Fruit fly (Drosophila melanogaster): ENCODE data around the gene CG13258.

DNA sequence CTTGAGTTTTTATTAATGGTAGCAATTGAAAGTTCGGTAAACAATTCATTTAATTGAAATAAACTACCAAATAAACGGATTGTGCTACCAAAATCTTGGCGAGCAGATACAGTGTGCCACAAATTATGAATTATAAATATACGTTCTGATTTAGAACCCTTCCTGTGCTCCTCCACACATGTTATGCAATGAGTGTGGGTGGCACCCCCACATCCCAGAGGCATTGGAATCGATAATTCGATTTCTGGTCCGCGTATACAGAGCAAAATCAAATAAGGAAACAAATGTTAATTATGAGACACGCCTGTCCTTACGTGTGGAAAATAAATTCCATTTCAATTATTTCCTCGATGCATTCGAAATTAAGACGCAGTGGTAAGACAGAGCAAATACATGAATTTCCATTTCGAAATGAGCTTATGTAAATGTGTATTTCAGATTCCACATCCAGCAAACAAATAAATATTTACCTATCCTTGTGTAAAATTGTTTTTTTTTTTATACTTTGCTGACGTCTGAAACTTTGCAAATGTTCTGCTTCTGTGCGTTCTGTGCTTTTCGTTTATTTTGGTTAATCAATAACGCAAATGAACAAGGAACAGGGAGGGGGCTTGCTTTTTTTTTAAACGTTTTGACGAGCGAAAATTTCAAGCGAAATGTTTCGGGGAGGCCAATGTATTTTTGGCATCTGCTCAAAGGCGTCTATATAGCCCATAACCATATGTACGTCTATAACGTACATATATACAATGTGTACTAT lies 29.2 kb upstream of the CG13258 start:
- TF ChIP-seq psq (optimal IDR thresholded peaks at IDR 0.05): no peak
- no peak for TF ChIP-seq ttk (optimal IDR thresholded peaks at IDR 0.05)
- TF ChIP-seq Myc (optimal IDR thresholded peaks at IDR 0.05): no peak
- no peak for TF ChIP-seq insv (optimal IDR thresholded peaks at IDR 0.05)
- TF ChIP-seq h (optimal IDR thresholded peaks at IDR 0.05): no peak

All from Kc167 (cell line).